Fruit fly (Drosophila melanogaster): ENCODE data around the gene Zasp67.
A peak's percentile ranks its signal among the peaks of the same experiment; 100 is the strongest.

The Zasp67 gene

DNA sequence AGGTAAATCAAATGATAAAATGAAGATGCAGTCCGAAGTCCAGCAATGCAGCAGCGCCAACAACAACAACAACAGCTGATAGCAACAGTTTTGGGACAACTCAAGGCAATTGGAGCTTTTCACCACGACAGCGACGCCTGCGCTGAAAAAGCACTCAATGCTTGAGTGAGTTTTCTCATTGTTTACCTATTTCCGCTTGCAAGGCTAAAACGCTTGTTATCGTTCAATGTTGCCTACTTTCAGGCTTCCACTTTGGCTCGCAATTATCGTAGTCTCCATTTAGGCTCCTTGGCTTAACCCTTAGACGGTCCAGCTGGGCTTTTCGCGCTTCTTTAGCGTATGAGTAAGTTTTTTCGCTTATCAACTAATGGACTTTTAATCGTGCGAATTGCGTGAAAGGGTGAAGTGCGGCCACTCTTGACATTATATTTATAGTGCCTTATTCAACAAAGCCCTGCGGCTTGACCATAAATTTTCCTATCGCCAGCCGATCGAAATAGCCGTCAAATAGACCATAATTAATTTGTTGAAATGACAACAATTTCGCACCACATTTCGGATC, 35.4 kb downstream of the Zasp67 start (continued):
- no peak for TF ChIP-seq CG1233 (GFP tag; optimal IDR thresholded peaks at IDR 0.05)
- no peak; the same call in 1 of the 2 replicates for TF ChIP-seq amos (GFP tag; IDR thresholded peaks at IDR 0.05; ENCODE audit: partially characterized antibody)
- TF ChIP-seq Poxn (GFP tag; IDR thresholded peaks at IDR 0.05) = no peak
- TF ChIP-seq CG3281 (GFP tag; optimal IDR thresholded peaks at IDR 0.05) = peak; percentile 25
- no peak for TF ChIP-seq zfh2 (GFP tag; optimal IDR thresholded peaks at IDR 0.05)
- peak in 1 of 2 experiments; percentile 40 for TF ChIP-seq Eip74EF (GFP tag; optimal IDR thresholded peaks at IDR 0.05)
- no peak for TF ChIP-seq CG9215 (GFP tag; IDR thresholded peaks at IDR 0.05)
- TF ChIP-seq dmrt99B (tag; optimal IDR thresholded peaks at IDR 0.05) = no peak
- no peak for TF ChIP-seq danr (GFP tag; IDR thresholded peaks at IDR 0.05)
- no peak for TF ChIP-seq CG10209 (GFP tag; optimal IDR thresholded peaks at IDR 0.05)
- peak; percentile 24; the same call in 1 of the 2 replicates for TF ChIP-seq CG13287 (GFP tag; IDR thresholded peaks at IDR 0.05; ENCODE audit: partially characterized antibody)
- TF ChIP-seq gce (GFP tag; IDR thresholded peaks at IDR 0.05) = no peak
- TF ChIP-seq ab (GFP tag; optimal IDR thresholded peaks at IDR 0.05) = no peak
- no peak for TF ChIP-seq CG13775 (GFP tag; optimal IDR thresholded peaks at IDR 0.05)
- no peak for TF ChIP-seq CG2875 (GFP tag; optimal IDR thresholded peaks at IDR 0.05)
- TF ChIP-seq CG12942 (GFP tag; optimal IDR thresholded peaks at IDR 0.05) = no peak
- TF ChIP-seq Camta (GFP tag; optimal IDR thresholded peaks at IDR 0.05) = peak; percentile 3
- TF ChIP-seq Mes4 (GFP tag; optimal IDR thresholded peaks at IDR 0.05) = peak; percentile 26
- TF ChIP-seq NFAT (GFP tag; IDR thresholded peaks at IDR 0.05) = no peak
- TF ChIP-seq Hmx (GFP tag; optimal IDR thresholded peaks at IDR 0.05) = no peak
- no peak for TF ChIP-seq CG14860 (GFP tag; IDR thresholded peaks at IDR 0.05; ENCODE audit: partially characterized antibody)
- TF ChIP-seq Opbp (GFP tag; IDR thresholded peaks at IDR 0.05; ENCODE audit: partially characterized antibody) = no peak
- no peak for TF ChIP-seq gcm (GFP tag; optimal IDR thresholded peaks at IDR 0.05)
- TF ChIP-seq CG5180 (GFP tag; optimal IDR thresholded peaks at IDR 0.05) = no peak
- TF ChIP-seq BEAF-32 (GFP tag; optimal IDR thresholded peaks at IDR 0.05) = no peak
- TF ChIP-seq Hr51 (GFP tag; optimal IDR thresholded peaks at IDR 0.05) = peak in 1 of 2 experiments; percentile 18
- TF ChIP-seq hth (optimal IDR thresholded peaks at IDR 0.05) = no peak
- TF ChIP-seq CG6254 (GFP tag; optimal IDR thresholded peaks at IDR 0.05) = no peak
- no peak for TF ChIP-seq dati (GFP tag; IDR thresholded peaks at IDR 0.05)
- no peak for TF ChIP-seq lov (optimal IDR thresholded peaks at IDR 0.05)
- TF ChIP-seq lov (GFP tag; IDR thresholded peaks at IDR 0.05) = no peak
- TF ChIP-seq CG16813 (GFP tag; IDR thresholded peaks at IDR 0.05; ENCODE audit: partially characterized antibody) = no peak
- TF ChIP-seq knrl (GFP tag; IDR thresholded peaks at IDR 0.05; ENCODE audit: partially characterized antibody) = 0 out of 3 replicates have a peak, but pooled peaks have one; percentile 33
- TF ChIP-seq lmd (GFP tag; IDR thresholded peaks at IDR 0.05) = no peak
- no peak for TF ChIP-seq CG31388 (GFP tag; optimal IDR thresholded peaks at IDR 0.05)
- TF ChIP-seq HLH54F (GFP tag; optimal IDR thresholded peaks at IDR 0.05) = no peak
- peak; percentile 27 for TF ChIP-seq CG4707 (GFP tag; optimal IDR thresholded peaks at IDR 0.05)
- TF ChIP-seq btn (GFP tag; optimal IDR thresholded peaks at IDR 0.05) = peak; percentile 12
- no peak for TF ChIP-seq sd (tag; optimal IDR thresholded peaks at IDR 0.05)
- peak; percentile 80 for TF ChIP-seq lab (GFP tag; optimal IDR thresholded peaks at IDR 0.05)
- TF ChIP-seq CG10431 (GFP tag; optimal IDR thresholded peaks at IDR 0.05) = no peak
- TF ChIP-seq aop (GFP tag; IDR thresholded peaks at IDR 0.05) = no peak
- TF ChIP-seq nom (GFP tag; optimal IDR thresholded peaks at IDR 0.05) = peak; percentile 45
- no peak for TF ChIP-seq CG12104 (GFP tag; optimal IDR thresholded peaks at IDR 0.05)
- no peak for TF ChIP-seq bigmax (GFP tag; optimal IDR thresholded peaks at IDR 0.05)
- no peak for TF ChIP-seq mirr (GFP tag; optimal IDR thresholded peaks at IDR 0.05)
- peak; percentile 30 for TF ChIP-seq CG12219 (GFP tag; optimal IDR thresholded peaks at IDR 0.05)
- no peak for TF ChIP-seq CG7271 (tag; optimal IDR thresholded peaks at IDR 0.05)
- TF ChIP-seq HHEX (GFP tag; optimal IDR thresholded peaks at IDR 0.05) = no peak

Data from whole organism, embryonic.